Worm (Caenorhabditis elegans) whole organism, mixed stage, embryonic: Measurements from ENCODE around the gene nrde-2.

Source experiments
- ces-1 ChIP-seq: fragments of 150-350 bp; optimal IDR thresholded peaks from 2 replicates; lab custom pipeline; 2014; ENCODE audit warnings: missing biosample characterization, missing genetic modification reagents, missing genetic modification characterization
- mep-1 ChIP-seq: fragments of 150-350 bp; optimal IDR thresholded peaks from 2 replicates; lab custom pipeline; 2017; ENCODE audit warnings: missing biosample characterization, missing genetic modification reagents, missing genetic modification characterization, inconsistent platforms
- nhr-28 ChIP-seq: fragments of 150-350 bp; optimal IDR thresholded peaks from 2 replicates; lab custom pipeline; 2014; ENCODE audit warnings: missing biosample characterization, missing genetic modification characterization
- ztf-11 ChIP-seq: fragments of 150-350 bp; optimal IDR thresholded peaks from 2 replicates; lab custom pipeline; 2014; ENCODE audit warnings: missing biosample characterization, missing genetic modification characterization

- TF ChIP-seq ztf-11 (tag; lab: Kevin White, UChicago) (no peak), mep-1 (tag; lab: Kevin White, UChicago) (no peak), nhr-28 (tag; lab: Kevin White, UChicago) (no peak), ces-1 (GFP tag; lab: Kevin White, UChicago) (no peak)
Observed at ce11 chrII:10270052-10270451, 22.6 kb upstream of the nrde-2 start, which contains the start of gene F54B3.2.
